Worm (Caenorhabditis elegans): ENCODE measurements around the gene F49C12.9.

The F49C12.9 gene

ce11 chrIV:9353728-9354127 is 37.7 kb upstream of the F49C12.9 start:
- TF ChIP-seq xnd-1 (tag; optimal IDR thresholded peaks at IDR 0.05) (no peak), B0019.2 (GFP tag; conservative IDR thresholded peaks at IDR 0.05) (no peak), lag-1 (GFP tag; IDR thresholded peaks at IDR 0.05) (no peak), hlh-12 (tag; optimal IDR thresholded peaks at IDR 0.05) (no peak), B0035.1 (tag; optimal IDR thresholded peaks at IDR 0.05) (no peak), nfyb-1 (GFP tag; IDR thresholded peaks at IDR 0.05) (no peak), ekl-4 (GFP tag; IDR thresholded peaks at IDR 0.05) (no peak), bed-2 (GFP tag; IDR thresholded peaks at IDR 0.05) (no peak)

- TF ChIP-seq snpc-4 (GFP tag; optimal IDR thresholded peaks at IDR 0.05) (no peak), snpc-4 (tag; optimal IDR thresholded peaks at IDR 0.05) (peak in 1 of 4 experiments; percentile 30), lsl-1 (GFP tag; optimal IDR thresholded peaks at IDR 0.05) (no peak), Y56A3A.18 (GFP tag; IDR thresholded peaks at IDR 0.05) (0 out of 2 replicates have a peak, but pooled peaks have one; percentile 27), B0336.3 (GFP tag; IDR thresholded peaks at IDR 0.05) (0 out of 2 replicates have a peak, but pooled peaks have one; percentile 10), madf-6 (GFP tag; IDR thresholded peaks at IDR 0.05) (peak; percentile 24; the same call in 1 of the 2 replicates)
These were observed 27.1 kb upstream of the F49C12.9 start, which contains the start of gene pigc-1 for ce11 chrIV:9343102-9343599. pigc-1 (minus strand) TSS chrIV:9343152.

ce11 chrIV:9341591-9341990 is 25.6 kb upstream of the F49C12.9 start, which contains the start of gene vps-26:
vps-26 (minus strand) TSS chrIV:9341790.
- TF ChIP-seq mel-28 (tag; optimal IDR thresholded peaks at IDR 0.05; ENCODE audit: borderline replicate concordance) (no peak), nhr-27 (tag; optimal IDR thresholded peaks at IDR 0.05) (no peak), ztf-22 (GFP tag; optimal IDR thresholded peaks at IDR 0.05) (no peak), zim-3 (tag; optimal IDR thresholded peaks at IDR 0.05) (no peak), snpc-4 (GFP tag; optimal IDR thresholded peaks at IDR 0.05) (no peak), snpc-4 (tag; optimal IDR thresholded peaks at IDR 0.05) (peak in 1 of 4 experiments; percentile 6), ccch-3 (GFP tag; optimal IDR thresholded peaks at IDR 0.05) (no peak), hsf-1 (GFP tag; IDR thresholded peaks at IDR 0.05) (no peak), nhr-120 (GFP tag; IDR thresholded peaks at IDR 0.05) (no peak), him-1 (tag; optimal IDR thresholded peaks at IDR 0.05) (peak; percentile 22), snpc-3.4 (tag; optimal IDR thresholded peaks at IDR 0.05) (no peak), hlh-12 (tag; optimal IDR thresholded peaks at IDR 0.05) (no peak), nhr-90 (tag; optimal IDR thresholded peaks at IDR 0.05) (no peak), attf-6 (GFP tag; IDR thresholded peaks at IDR 0.05) (no peak), bed-2 (GFP tag; IDR thresholded peaks at IDR 0.05) (no peak), madf-6 (GFP tag; IDR thresholded peaks at IDR 0.05) (no peak), let-607 (tag; optimal IDR thresholded peaks at IDR 0.05) (no peak), egl-44 (GFP tag; IDR thresholded peaks at IDR 0.05) (no peak), lir-1 (GFP tag; conservative IDR thresholded peaks at IDR 0.05) (no peak), madf-10 (tag; optimal IDR thresholded peaks at IDR 0.05) (no peak), efl-1 (GFP tag; optimal IDR thresholded peaks at IDR 0.05) (peak; percentile 22), Y67H2A.10 (GFP tag; conservative IDR thresholded peaks at IDR 0.05) (no peak), nhr-80 (tag; optimal IDR thresholded peaks at IDR 0.05) (no peak), aptf-2 (GFP tag; conservative IDR thresholded peaks at IDR 0.05) (no peak), F57C9.4 (tag; optimal IDR thresholded peaks at IDR 0.05) (no peak), lag-1 (GFP tag; IDR thresholded peaks at IDR 0.05) (no peak), cebp-1 (GFP tag; IDR thresholded peaks at IDR 0.05) (no peak), cebp-1 (tag; optimal IDR thresholded peaks at IDR 0.05) (peak; percentile 23), somi-1 (GFP tag; optimal IDR thresholded peaks at IDR 0.05) (no peak), F23B12.7 (tag; optimal IDR thresholded peaks at IDR 0.05; ENCODE audit: insufficient read depth) (no peak), lsy-27 (tag; optimal IDR thresholded peaks at IDR 0.05; ENCODE audit: borderline replicate concordance, insufficient read depth) (no peak), C06A6.2 (GFP tag; conservative IDR thresholded peaks at IDR 0.05) (no peak), ztf-6 (GFP tag; IDR thresholded peaks at IDR 0.05) (no peak), B0336.3 (GFP tag; IDR thresholded peaks at IDR 0.05) (no peak), F49E8.2 (tag; optimal IDR thresholded peaks at IDR 0.05; ENCODE audit: insufficient read depth) (no peak), F55B11.4 (tag; optimal IDR thresholded peaks at IDR 0.05; ENCODE audit: borderline replicate concordance, insufficient read depth) (no peak), unc-130 (GFP tag; optimal IDR thresholded peaks at IDR 0.05) (no peak)
